Fruit fly (Drosophila melanogaster) whole organism, pupa: ENCODE measurements around the gene CG4842.

Experiments
- CG12605 ChIP-seq: fragments of 200-800 bp; sonication (Bioruptor generic); IDR thresholded peaks from 2 replicates; pipeline ENCODE4 v1.3.6; 2022; ENCODE audit warnings: missing biosample characterization, missing genetic modification characterization
- CG17806 ChIP-seq: fragments of 200-800 bp; sonication (Bioruptor generic); optimal IDR thresholded peaks from 2 replicates; lab custom pipeline; 2018; ENCODE audit warnings: missing biosample characterization, mild to moderate bottlenecking, missing genetic modification characterization, moderate library complexity
- CG8159 ChIP-seq: fragments of 200-800 bp; sonication (Bioruptor generic); optimal IDR thresholded peaks from 3 replicates; lab custom pipeline; 2018; ENCODE audit warnings: missing biosample characterization, mild to moderate bottlenecking, missing genetic modification characterization, moderate library complexity
- EcR ChIP-seq: fragments of 200-800 bp; sonication (Bioruptor generic); optimal IDR thresholded peaks from 3 replicates; lab custom pipeline; 2019; ENCODE audit warnings: missing biosample characterization, missing genetic modification characterization, mild to moderate bottlenecking, moderate library complexity, missing genetic modification reagents

dm6 chr3L:16346023-16346422 lies 22.2 kb upstream of the CG4842 start, which contains the start of gene CG33257:
- no peak for TF ChIP-seq CG8159
- TF ChIP-seq EcR (GFP tag; lab: Kevin White, UChicago) = no peak
- no peak for TF ChIP-seq CG17806
- no peak for TF ChIP-seq CG12605 (GFP tag; lab: Robert Waterston, UW)
